Fruit fly (Drosophila melanogaster): ENCODE results near the gene ckd.

DNA sequence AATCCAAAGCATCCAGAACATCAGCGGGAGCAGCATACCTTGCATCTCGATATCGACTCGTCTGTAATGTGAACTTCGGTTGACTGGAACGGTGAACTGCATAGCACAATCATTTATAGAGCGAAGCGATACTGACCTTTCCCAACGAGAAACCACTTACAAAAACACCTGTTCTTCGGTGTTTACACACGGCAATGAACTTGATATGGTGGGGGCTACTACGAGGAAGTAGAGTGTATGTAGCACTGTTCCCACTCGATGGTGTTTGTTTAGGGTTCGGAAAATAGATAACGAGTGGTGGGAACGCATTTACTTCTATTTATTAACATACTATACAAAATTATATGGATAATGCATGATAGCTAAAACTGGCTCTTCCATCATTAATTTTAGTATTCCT lies 48.8 kb upstream of the ckd start, which contains the start of the genes CG32269 and CG32270:
- TF ChIP-seq Sox102F (GFP tag; optimal IDR thresholded peaks at IDR 0.05), result no peak
- no peak for TF ChIP-seq Lpt (GFP tag; optimal IDR thresholded peaks at IDR 0.05)
- no peak for TF ChIP-seq Met (GFP tag; optimal IDR thresholded peaks at IDR 0.05)
- no peak for TF ChIP-seq Eip93F (GFP tag; optimal IDR thresholded peaks at IDR 0.05)
- TF ChIP-seq CG32006 (GFP tag; optimal IDR thresholded peaks at IDR 0.05), result no peak
- TF ChIP-seq CG6854 (GFP tag; optimal IDR thresholded peaks at IDR 0.05), result no peak
- no peak for TF ChIP-seq pdm3 (GFP tag; optimal IDR thresholded peaks at IDR 0.05)
